Fruit fly (Drosophila melanogaster): ENCODE results near the gene Nepl17.
A peak's percentile ranks its signal among the peaks of the same experiment; 100 is the strongest.

Nepl17 gene

DNA sequence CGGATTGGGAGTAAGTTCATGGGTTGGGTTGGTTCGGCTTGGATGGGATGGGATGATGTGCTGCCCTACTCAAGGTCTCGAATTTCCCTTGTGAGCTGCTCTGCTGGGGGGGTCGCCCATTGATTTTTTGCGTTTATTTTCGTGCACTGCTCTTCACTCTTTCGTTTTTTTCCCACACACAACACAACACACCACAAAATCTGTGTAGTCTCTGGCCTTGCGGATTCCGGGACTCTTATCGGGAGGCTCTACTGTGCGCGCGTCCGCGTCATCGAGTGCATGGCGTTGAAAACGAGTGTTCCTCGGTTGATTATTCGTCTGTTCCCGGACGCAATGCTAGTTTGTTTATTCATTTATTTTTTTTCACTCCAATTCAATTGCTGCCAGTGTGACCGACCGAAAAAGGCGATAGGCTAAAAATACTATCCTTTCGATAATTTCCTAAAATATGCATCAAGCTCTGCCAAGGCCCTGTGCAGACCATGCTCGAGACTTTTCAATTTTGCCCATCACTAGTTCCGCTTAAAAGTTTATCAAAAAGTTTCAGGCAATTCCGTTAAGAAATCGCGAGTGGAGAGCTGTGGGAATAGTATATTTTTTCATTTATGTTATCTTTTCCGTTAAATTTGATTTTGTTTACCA, 41.0 kb upstream of the Nepl17 start, which contains the start of gene WASp (continued):
- peak; percentile 94 for TF ChIP-seq Sry-δ (GFP tag; optimal IDR thresholded peaks at IDR 0.05)
- peak; percentile 73 for TF ChIP-seq E2f2 (GFP tag; IDR thresholded peaks at IDR 0.05)
- TF ChIP-seq CG1832 (GFP tag; optimal IDR thresholded peaks at IDR 0.05) = no peak
- peak; percentile 25 for TF ChIP-seq CG12942 (GFP tag; optimal IDR thresholded peaks at IDR 0.05)
- peak; percentile 74 for TF ChIP-seq CG32532 (GFP tag; IDR thresholded peaks at IDR 0.05)
- no peak for TF ChIP-seq scrt (GFP tag; optimal IDR thresholded peaks at IDR 0.05)
- TF ChIP-seq sisA (GFP tag; IDR thresholded peaks at IDR 0.05) = no peak
- peak; percentile 63; the same call in 2 of the 3 replicates for TF ChIP-seq sr (GFP tag; IDR thresholded peaks at IDR 0.05)
- TF ChIP-seq crol (GFP tag; IDR thresholded peaks at IDR 0.05) = no peak
- TF ChIP-seq nau (GFP tag; optimal IDR thresholded peaks at IDR 0.05) = no peak
- TF ChIP-seq Sry-β (GFP tag; optimal IDR thresholded peaks at IDR 0.05) = no peak
- TF ChIP-seq vfl (GFP tag; optimal IDR thresholded peaks at IDR 0.05) = peak; percentile 62
- TF ChIP-seq Sox102F (GFP tag; optimal IDR thresholded peaks at IDR 0.05) = peak; percentile 51
- peak in 1 of 2 experiments; percentile 62 for TF ChIP-seq insv (GFP tag; optimal IDR thresholded peaks at IDR 0.05)
- peak; percentile 45 for TF ChIP-seq Hey (tag; optimal IDR thresholded peaks at IDR 0.05)
- peak; percentile 38 for TF ChIP-seq CG1602 (GFP tag; optimal IDR thresholded peaks at IDR 0.05)
- peak; percentile 91 for TF ChIP-seq Myb (GFP tag; optimal IDR thresholded peaks at IDR 0.05)
- TF ChIP-seq Hmr (GFP tag; optimal IDR thresholded peaks at IDR 0.05) = peak; percentile 90
- TF ChIP-seq CG34224 (GFP tag; IDR thresholded peaks at IDR 0.05; ENCODE audit: partially characterized antibody) = peak; percentile 32; the same call in 1 of the 3 replicates
- peak; percentile 40 for TF ChIP-seq Nf-YB (GFP tag; optimal IDR thresholded peaks at IDR 0.05)
- no peak for TF ChIP-seq CG10565 (GFP tag; optimal IDR thresholded peaks at IDR 0.05)
- TF ChIP-seq pita (GFP tag; optimal IDR thresholded peaks at IDR 0.05) = no peak
- peak; percentile 42; the same call in 1 of the 3 replicates for TF ChIP-seq Optix (GFP tag; IDR thresholded peaks at IDR 0.05)
- TF ChIP-seq CG11696 (GFP tag; IDR thresholded peaks at IDR 0.05) = 0 out of 2 replicates have a peak, but pooled peaks have one; percentile 46
- peak; percentile 78 for TF ChIP-seq Mad (GFP tag; optimal IDR thresholded peaks at IDR 0.05)
- TF ChIP-seq vnd (GFP tag; IDR thresholded peaks at IDR 0.05; ENCODE audit: partially characterized antibody) = no peak
- 0 out of 2 replicates have a peak, but pooled peaks have one; percentile 47 for TF ChIP-seq GATAe (GFP tag; conservative IDR thresholded peaks at IDR 0.05)
- TF ChIP-seq Dll (GFP tag; IDR thresholded peaks at IDR 0.05; ENCODE audit: partially characterized antibody) = peak; percentile 52; the same call in 1 of the 4 replicates
- peak; percentile 38 for TF ChIP-seq gcm2 (GFP tag; optimal IDR thresholded peaks at IDR 0.05)
- TF ChIP-seq CG6791 (GFP tag; IDR thresholded peaks at IDR 0.05; ENCODE audit: partially characterized antibody) = peak; percentile 55; the same call in 2 of the 3 replicates
- TF ChIP-seq CG2875 (GFP tag; optimal IDR thresholded peaks at IDR 0.05) = peak; percentile 33
- no peak for TF ChIP-seq Sox100B (GFP tag; optimal IDR thresholded peaks at IDR 0.05)
- peak; percentile 39; the same call in 1 of the 2 replicates for TF ChIP-seq Oaz (GFP tag; IDR thresholded peaks at IDR 0.05)
- TF ChIP-seq chm (GFP tag; IDR thresholded peaks at IDR 0.05) = peak; percentile 77
- peak; percentile 63 for TF ChIP-seq trh (GFP tag; optimal IDR thresholded peaks at IDR 0.05)
- TF ChIP-seq CG11456 (GFP tag; IDR thresholded peaks at IDR 0.05) = peak; percentile 86
- peak in 1 of 2 experiments; percentile 71 for TF ChIP-seq Hr51 (GFP tag; optimal IDR thresholded peaks at IDR 0.05)
- peak; percentile 14 for TF ChIP-seq pfk (GFP tag; optimal IDR thresholded peaks at IDR 0.05)
- TF ChIP-seq Aef1 (GFP tag; IDR thresholded peaks at IDR 0.05) = peak; percentile 15; the same call in 2 of the 3 replicates
- TF ChIP-seq zen (tag; optimal IDR thresholded peaks at IDR 0.05) = peak; percentile 49
- peak; percentile 81 for TF ChIP-seq sob (GFP tag; IDR thresholded peaks at IDR 0.05)
- peak; percentile 73 for TF ChIP-seq CG9727 (GFP tag; optimal IDR thresholded peaks at IDR 0.05)
- peak; percentile 81 for TF ChIP-seq caup (GFP tag; optimal IDR thresholded peaks at IDR 0.05; ENCODE audit: severe bottlenecking)
- TF ChIP-seq CG30431 (GFP tag; optimal IDR thresholded peaks at IDR 0.05) = peak; percentile 32
- TF ChIP-seq aop (GFP tag; IDR thresholded peaks at IDR 0.05) = peak; percentile 99
- no peak for TF ChIP-seq br (optimal IDR thresholded peaks at IDR 0.05)
- TF ChIP-seq CG10366 (GFP tag; IDR thresholded peaks at IDR 0.05) = peak; percentile 59
- no peak for TF ChIP-seq cwo (GFP tag; optimal IDR thresholded peaks at IDR 0.05)
- no peak for TF ChIP-seq CG17385 (GFP tag; optimal IDR thresholded peaks at IDR 0.05)
